Worm (Caenorhabditis elegans): ENCODE measurements around the gene mct-5.

mct-5 gene

ce11 chrII:7060202-7060601 lies 38.2 kb downstream of the mct-5 start (continued):
- peak in 1 of 2 experiments; percentile 77 for TF ChIP-seq unc-62 (GFP tag; optimal IDR thresholded peaks at IDR 0.05 in 1 of 2)
- no peak for TF ChIP-seq unc-62 (tag; optimal IDR thresholded peaks at IDR 0.05)
- peak; percentile 77 for TF ChIP-seq nhr-41 (GFP tag; IDR thresholded peaks at IDR 0.05)
- peak; percentile 29 for TF ChIP-seq nhr-11 (tag; optimal IDR thresholded peaks at IDR 0.05)
- peak; percentile 58 for TF ChIP-seq pha-4 (GFP tag; IDR thresholded peaks at IDR 0.05)
- no peak for TF ChIP-seq pha-4 (tag; optimal IDR thresholded peaks at IDR 0.05)
- no peak for TF ChIP-seq F37D6.2 (tag; optimal IDR thresholded peaks at IDR 0.05)
- peak; percentile 68 for TF ChIP-seq nhr-77 (tag; optimal IDR thresholded peaks at IDR 0.05)
- peak; percentile 28 for TF ChIP-seq nhr-28 (tag; optimal IDR thresholded peaks at IDR 0.05)
- TF ChIP-seq dve-1 (tag; optimal IDR thresholded peaks at IDR 0.05; ENCODE audit: insufficient read depth) = peak; percentile 84
- peak in 1 of 2 experiments; percentile 68 for TF ChIP-seq mdl-1 (tag; optimal IDR thresholded peaks at IDR 0.05)
- TF ChIP-seq zip-2 (tag; optimal IDR thresholded peaks at IDR 0.05) = peak; percentile 14
- no peak for TF ChIP-seq egl-43 (GFP tag; IDR thresholded peaks at IDR 0.05)
- peak; percentile 77 for TF ChIP-seq zfp-3 (GFP tag; conservative IDR thresholded peaks at IDR 0.05)

ce11 chrII:7059274-7059757 lies 39.1 kb downstream of the mct-5 start:
- TF ChIP-seq Y75B8A.6 (GFP tag; IDR thresholded peaks at IDR 0.05) = 0 out of 2 replicates have a peak, but pooled peaks have one; percentile 82
- TF ChIP-seq nhr-48 (tag; optimal IDR thresholded peaks at IDR 0.05) = peak; percentile 45
- no peak for TF ChIP-seq tag-97 (GFP tag; IDR thresholded peaks at IDR 0.05)
- TF ChIP-seq daf-16 (GFP tag; optimal IDR thresholded peaks at IDR 0.05) = peak in 1 of 2 experiments; percentile 10
- TF ChIP-seq daf-16 (tag; optimal IDR thresholded peaks at IDR 0.05) = peak; percentile 62
- no peak for TF ChIP-seq rbr-2 (tag; optimal IDR thresholded peaks at IDR 0.05)
- no peak for TF ChIP-seq gei-8 (GFP tag; optimal IDR thresholded peaks at IDR 0.05)
- peak; percentile 23 for TF ChIP-seq nhr-25 (tag; optimal IDR thresholded peaks at IDR 0.05; ENCODE audit: borderline replicate concordance, insufficient read depth)
- no peak for TF ChIP-seq daf-19 (GFP tag; conservative IDR thresholded peaks at IDR 0.05)
- no peak for TF ChIP-seq R02D3.7 (tag; optimal IDR thresholded peaks at IDR 0.05)
- TF ChIP-seq dmd-6 (GFP tag; IDR thresholded peaks at IDR 0.05) = peak; percentile 84
- peak; percentile 37 for TF ChIP-seq mes-2 (tag; optimal IDR thresholded peaks at IDR 0.05; ENCODE audit: poor library complexity, severe bottlenecking)
- peak; percentile 51 for TF ChIP-seq php-3 (GFP tag; IDR thresholded peaks at IDR 0.05)
- no peak for TF ChIP-seq vab-7 (GFP tag; IDR thresholded peaks at IDR 0.05)
- no peak for TF ChIP-seq ces-1 (GFP tag; optimal IDR thresholded peaks at IDR 0.05)
- TF ChIP-seq tra-1 (GFP tag; IDR thresholded peaks at IDR 0.05) = peak; percentile 63; the same call in 1 of the 2 replicates
- TF ChIP-seq aha-1 (tag) = peak; percentile 80
- TF ChIP-seq pqm-1 (tag; optimal IDR thresholded peaks at IDR 0.05) = peak; percentile 57
- TF ChIP-seq hlh-11 (tag; optimal IDR thresholded peaks at IDR 0.05) = peak; percentile 85
- TF ChIP-seq spr-3 (GFP tag; optimal IDR thresholded peaks at IDR 0.05) = no peak
- no peak for TF ChIP-seq T20F7.1 (GFP tag; optimal IDR thresholded peaks at IDR 0.05)
- peak; percentile 85 for TF ChIP-seq hlh-30 (tag; optimal IDR thresholded peaks at IDR 0.05; ENCODE audit: insufficient read depth)
- no peak for TF ChIP-seq zfp-2 (tag; optimal IDR thresholded peaks at IDR 0.05)
- peak in 1 of 2 experiments; percentile 88 for TF ChIP-seq mdl-1 (tag; optimal IDR thresholded peaks at IDR 0.05)
- TF ChIP-seq cey-2 (tag; optimal IDR thresholded peaks at IDR 0.05; ENCODE audit: borderline replicate concordance, insufficient read depth) = peak; percentile 67
- TF ChIP-seq lsy-2 (tag; optimal IDR thresholded peaks at IDR 0.05) = peak in 1 of 2 experiments; percentile 55
- TF ChIP-seq nhr-77 (tag; optimal IDR thresholded peaks at IDR 0.05) = peak; percentile 34
- TF ChIP-seq mep-1 (tag; optimal IDR thresholded peaks at IDR 0.05) = peak; percentile 53
- TF ChIP-seq nhr-28 (tag; optimal IDR thresholded peaks at IDR 0.05) = peak; percentile 66
- no peak for TF ChIP-seq fos-1 (tag; optimal IDR thresholded peaks at IDR 0.05)
- TF ChIP-seq unc-62 (GFP tag; optimal IDR thresholded peaks at IDR 0.05 in 1 of 2) = peak in 1 of 2 experiments; percentile 82
- TF ChIP-seq unc-62 (tag; optimal IDR thresholded peaks at IDR 0.05) = no peak
- no peak for TF ChIP-seq lin-29 (GFP tag; IDR thresholded peaks at IDR 0.05)
- no peak for TF ChIP-seq zip-11 (GFP tag; IDR thresholded peaks at IDR 0.05)
- peak; percentile 11; the same call in 1 of the 2 replicates for TF ChIP-seq lin-38 (GFP tag; IDR thresholded peaks at IDR 0.05)
- no peak for TF ChIP-seq nhr-10 (tag; optimal IDR thresholded peaks at IDR 0.05)
- no peak for TF ChIP-seq saeg-2 (GFP tag; IDR thresholded peaks at IDR 0.05)
- TF ChIP-seq mxl-3 (GFP tag; optimal IDR thresholded peaks at IDR 0.05) = peak; percentile 94
- peak; percentile 42; the same call in 1 of the 2 replicates for TF ChIP-seq lin-1 (GFP tag; IDR thresholded peaks at IDR 0.05)
- TF ChIP-seq ctbp-1 (GFP tag; IDR thresholded peaks at IDR 0.05) = no peak
